Fruit fly (Drosophila melanogaster): ENCODE measurements around the gene Poxm.

- TF ChIP-seq eg (GFP tag; IDR thresholded peaks at IDR 0.05) (no peak), Lpt (GFP tag; optimal IDR thresholded peaks at IDR 0.05) (no peak), CG6792 (GFP tag; optimal IDR thresholded peaks at IDR 0.05) (no peak), CG6276 (GFP tag; optimal IDR thresholded peaks at IDR 0.05) (no peak), CG8319 (GFP tag; optimal IDR thresholded peaks at IDR 0.05) (no peak), CG3032 (tag; optimal IDR thresholded peaks at IDR 0.05) (no peak), CG8119 (GFP tag; IDR thresholded peaks at IDR 0.05) (no peak), esn (GFP tag; optimal IDR thresholded peaks at IDR 0.05) (no peak), Sox14 (GFP tag; optimal IDR thresholded peaks at IDR 0.05) (no peak), Sox102F (GFP tag; optimal IDR thresholded peaks at IDR 0.05) (no peak)
Measured at dm6 chr3R:8334471-8334783, 835 bp upstream of the Poxm start.

All from whole organism, prepupa.